Worm (Caenorhabditis elegans): ENCODE results near the gene dcr-1.

Gene dcr-1

DNA sequence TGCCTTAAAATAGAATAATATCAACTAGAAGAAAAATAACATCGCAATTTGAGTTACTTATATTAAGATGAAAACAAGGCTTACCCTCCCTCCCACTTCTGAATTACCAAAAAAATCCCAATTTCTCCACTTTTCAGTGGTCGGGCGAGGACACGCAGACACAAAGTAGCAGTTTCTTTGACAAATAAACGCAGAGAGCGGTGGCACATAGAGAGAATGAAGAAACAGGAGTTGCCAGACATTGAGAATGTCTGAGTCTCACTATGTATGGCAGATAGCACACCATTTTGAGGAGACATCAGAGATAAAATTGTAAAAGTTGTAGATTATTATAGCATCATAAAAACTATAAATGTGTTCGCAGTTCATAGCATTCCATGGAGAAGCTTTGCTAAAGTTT lies 45.2 kb upstream of the dcr-1 start (continued):
- TF ChIP-seq nhr-19 (GFP tag; conservative IDR thresholded peaks at IDR 0.05), result peak; percentile 45
- TF ChIP-seq lin-13 (GFP tag; optimal IDR thresholded peaks at IDR 0.05), result peak; percentile 57
- peak; percentile 67 for TF ChIP-seq nhr-47 (tag; optimal IDR thresholded peaks at IDR 0.05)
- TF ChIP-seq dpl-1 (GFP tag; optimal IDR thresholded peaks at IDR 0.05), result peak in 2 of 3 experiments; percentile 33 to 36
- TF ChIP-seq unc-86 (tag; optimal IDR thresholded peaks at IDR 0.05), result peak; percentile 46
- TF ChIP-seq efl-3 (GFP tag; optimal IDR thresholded peaks at IDR 0.05), result no peak
- TF ChIP-seq blmp-1 (tag; optimal IDR thresholded peaks at IDR 0.05), result peak; percentile 62
- TF ChIP-seq egl-27 (tag; optimal IDR thresholded peaks at IDR 0.05), result no peak
- TF ChIP-seq nhr-71 (tag; optimal IDR thresholded peaks at IDR 0.05), result peak; percentile 80
- peak; percentile 65 for TF ChIP-seq jun-1 (tag; optimal IDR thresholded peaks at IDR 0.05)
- peak in 1 of 2 experiments; percentile 46 for TF ChIP-seq mdl-1 (tag; optimal IDR thresholded peaks at IDR 0.05)
- TF ChIP-seq skn-1 (tag; optimal IDR thresholded peaks at IDR 0.05), result peak; percentile 52
- no peak for TF ChIP-seq unc-30 (tag; optimal IDR thresholded peaks at IDR 0.05)

DNA sequence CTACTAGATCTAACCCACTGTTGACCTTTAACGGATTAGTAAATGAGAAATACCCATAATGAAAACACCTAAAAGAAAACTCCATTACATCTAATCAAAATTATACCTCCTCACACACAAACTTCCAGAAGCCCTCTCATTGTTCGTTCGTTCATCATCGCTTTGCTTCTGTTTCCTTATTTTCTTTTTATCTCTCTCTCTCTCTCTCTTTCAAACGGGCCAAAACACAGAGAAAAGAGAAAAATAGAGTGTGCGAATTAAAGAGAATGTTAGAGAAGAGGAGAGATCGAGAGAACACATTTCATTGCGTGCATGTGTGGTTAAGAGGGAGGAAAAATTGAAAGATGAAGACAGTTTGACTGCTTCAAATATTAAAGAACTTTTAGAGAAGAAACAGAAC lies 44.2 kb upstream of the dcr-1 start:
- TF ChIP-seq nhr-19 (GFP tag; conservative IDR thresholded peaks at IDR 0.05) (peak; percentile 31; the same call in 1 of the 2 replicates), fkh-4 (tag; optimal IDR thresholded peaks at IDR 0.05; ENCODE audit: borderline replicate concordance) (no peak), mab-9 (GFP tag; IDR thresholded peaks at IDR 0.05) (no peak), Y116A8C.19 (tag; optimal IDR thresholded peaks at IDR 0.05; ENCODE audit: borderline replicate concordance) (no peak), ets-5 (GFP tag; IDR thresholded peaks at IDR 0.05) (no peak), ceh-63 (GFP tag; optimal IDR thresholded peaks at IDR 0.05) (no peak), grh-1 (GFP tag; IDR thresholded peaks at IDR 0.05) (no peak), alr-1 (tag; optimal IDR thresholded peaks at IDR 0.05; ENCODE audit: borderline replicate concordance) (no peak), isw-1 (GFP tag; IDR thresholded peaks at IDR 0.05) (no peak), ceh-90 (tag; optimal IDR thresholded peaks at IDR 0.05) (no peak), dpl-1 (GFP tag; optimal IDR thresholded peaks at IDR 0.05) (peak; percentile 13 to 27 (median 27)), tbx-2 (tag; optimal IDR thresholded peaks at IDR 0.05) (peak; percentile 54), hlh-17 (GFP tag; optimal IDR thresholded peaks at IDR 0.05; ENCODE audit: borderline replicate concordance) (no peak), mdl-1 (tag; optimal IDR thresholded peaks at IDR 0.05) (peak in 1 of 2 experiments; percentile 34), nhr-76 (tag; optimal IDR thresholded peaks at IDR 0.05) (no peak), skn-1 (tag; optimal IDR thresholded peaks at IDR 0.05) (peak; percentile 27), sptf-1 (tag; optimal IDR thresholded peaks at IDR 0.05) (no peak), unc-130 (tag; optimal IDR thresholded peaks at IDR 0.05) (no peak), rnt-1 (tag; optimal IDR thresholded peaks at IDR 0.05) (peak; percentile 67), ceh-8 (GFP tag; optimal IDR thresholded peaks at IDR 0.05) (no peak), zag-1 (tag; optimal IDR thresholded peaks at IDR 0.05) (no peak), ama-1 (optimal IDR thresholded peaks at IDR 0.05) (no peak), lin-39 (tag; optimal IDR thresholded peaks at IDR 0.05) (no peak), unc-86 (tag; optimal IDR thresholded peaks at IDR 0.05) (peak; percentile 42), unc-98 (GFP tag; IDR thresholded peaks at IDR 0.05) (no peak), unc-30 (tag; optimal IDR thresholded peaks at IDR 0.05) (no peak), hlh-4 (tag; optimal IDR thresholded peaks at IDR 0.05) (no peak), nhr-20 (tag; optimal IDR thresholded peaks at IDR 0.05) (peak; percentile 40), xbp-1 (tag; optimal IDR thresholded peaks at IDR 0.05) (peak; percentile 37), efl-3 (GFP tag; optimal IDR thresholded peaks at IDR 0.05) (no peak), pax-3 (tag; optimal IDR thresholded peaks at IDR 0.05) (no peak), fkh-8 (tag; optimal IDR thresholded peaks at IDR 0.05) (peak; percentile 16), nhr-237 (tag; optimal IDR thresholded peaks at IDR 0.05) (no peak), fos-1 (tag; optimal IDR thresholded peaks at IDR 0.05) (peak; percentile 76), elt-3 (tag; optimal IDR thresholded peaks at IDR 0.05) (peak in 1 of 6 experiments; percentile 59), nhr-85 (tag) (peak; percentile 77), ces-1 (GFP tag; optimal IDR thresholded peaks at IDR 0.05) (no peak), aha-1 (tag; optimal IDR thresholded peaks at IDR 0.05) (no peak), egl-13 (tag; optimal IDR thresholded peaks at IDR 0.05) (no peak), lsy-2 (tag; optimal IDR thresholded peaks at IDR 0.05) (peak; percentile 77 to 90), snpc-4 (tag; optimal IDR thresholded peaks at IDR 0.05) (no peak), unc-62 (GFP tag; optimal IDR thresholded peaks at IDR 0.05) (no peak), nhr-71 (tag; optimal IDR thresholded peaks at IDR 0.05) (peak; percentile 82), efl-1 (optimal IDR thresholded peaks at IDR 0.05) (peak; percentile 72 to 84), efl-1 (GFP tag; optimal IDR thresholded peaks at IDR 0.05 in 1 of 2) (peak; percentile 36 to 94)

Data from whole organism, L1 larva.